Worm (Caenorhabditis elegans) whole organism, L4 larva: Measurements from ENCODE around the gene cyn-12.

ENCODE experiments used
- D1046.2 ChIP-seq: fragments of 200-800 bp; sonication (Bioruptor generic); IDR thresholded peaks from 2 replicates; pipeline ENCODE4 v1.3.6; 2022; ENCODE audit warnings: missing genetic modification characterization, missing compliant biosample characterization
- F44E2.7 ChIP-seq: fragments of 200-800 bp; sonication (Bioruptor generic); IDR thresholded peaks from 2 replicates; pipeline ENCODE4 v2.1.2; 2022; ENCODE audit warnings: missing genetic modification characterization, missing compliant biosample characterization
- F49E8.2 ChIP-seq: sonication (generic microtip); optimal IDR thresholded peaks from 2 replicates; lab custom pipeline; 2016; ENCODE audit warnings: missing compliant biosample characterization, mild to moderate bottlenecking, missing genetic modification characterization, borderline replicate concordance
- T20F7.1 ChIP-seq: fragments of 200-800 bp; sonication (Bioruptor generic); optimal IDR thresholded peaks from 2 replicates; lab custom pipeline; 2018; ENCODE audit warnings: mild to moderate bottlenecking, missing genetic modification characterization, missing compliant biosample characterization
- T26A8.4 ChIP-seq: fragments of 200-800 bp; sonication (Bioruptor generic); IDR thresholded peaks from 2 replicates; pipeline ENCODE4 v1.3.6; 2022; ENCODE audit warnings: missing genetic modification characterization, missing compliant biosample characterization
- Y48G9A.11 ChIP-seq: fragments of 200-800 bp; sonication (Bioruptor generic); IDR thresholded peaks from 2 replicates; pipeline ENCODE4 v1.3.6; 2022; ENCODE audit warnings: missing genetic modification reagents, missing genetic modification characterization, missing compliant biosample characterization
- Y5F2A.4 ChIP-seq: fragments of 200-800 bp; sonication (Bioruptor generic); optimal IDR thresholded peaks from 2 replicates; lab custom pipeline; 2018; ENCODE audit warnings: mild to moderate bottlenecking, missing genetic modification characterization, missing compliant biosample characterization
- ZK546.5 ChIP-seq, 2 experiments: sonication (generic microtip); optimal IDR thresholded peaks; 2 replicates each; lab custom pipeline; 2017; ENCODE audit warnings: missing biosample characterization in 2 of 2, missing genetic modification characterization in 2 of 2
- aha-1 ChIP-seq: fragments of 150-350 bp; peaks from one replicate; lab custom pipeline; 2014; ENCODE audit warnings: missing biosample characterization, missing genetic modification characterization
- aly-2 ChIP-seq: sonication (generic microtip); optimal IDR thresholded peaks from 2 replicates; lab custom pipeline; 2018; ENCODE audit warnings: missing biosample characterization, missing genetic modification characterization
- ama-1 ChIP-seq: fragments of 150-350 bp; optimal IDR thresholded peaks from 2 replicates; lab custom pipeline; 2014; ENCODE audit warnings: inconsistent platforms, mixed read lengths
- ceh-20 ChIP-seq: fragments of 200-800 bp; sonication (Bioruptor generic); IDR thresholded peaks from 2 replicates; pipeline ENCODE4 v1.3.6; 2022; ENCODE audit warnings: missing genetic modification reagents, missing genetic modification characterization, missing compliant biosample characterization
- ceh-28 ChIP-seq: fragments of 150-350 bp; optimal IDR thresholded peaks from 2 replicates; lab custom pipeline; 2014; ENCODE audit warnings: missing biosample characterization, missing genetic modification reagents, missing genetic modification characterization
- ceh-32 ChIP-seq: sonication (generic microtip); optimal IDR thresholded peaks from 2 replicates; lab custom pipeline; 2016; ENCODE audit warnings: mild to moderate bottlenecking, missing genetic modification characterization, missing compliant biosample characterization; ENCODE audit not compliant: poor library complexity
- ceh-62 ChIP-seq: sonication (generic microtip); optimal IDR thresholded peaks from 2 replicates; lab custom pipeline; 2017; ENCODE audit warnings: missing biosample characterization, missing genetic modification characterization
- ces-1 ChIP-seq: fragments of 150-350 bp; sonication (generic microtip); optimal IDR thresholded peaks from 4 replicates; lab custom pipeline; 2014; ENCODE audit warnings: missing biosample characterization, missing genetic modification reagents, missing genetic modification characterization
- cey-2 ChIP-seq: sonication (generic microtip); optimal IDR thresholded peaks from 3 replicates; lab custom pipeline; 2017; ENCODE audit warnings: missing genetic modification characterization, mild to moderate bottlenecking, missing compliant biosample characterization, antibody characterized with exemption, borderline replicate concordance; ENCODE audit not compliant: insufficient read depth
- daf-12 ChIP-seq: fragments of 150-350 bp; optimal IDR thresholded peaks from 2 replicates; lab custom pipeline; 2014; ENCODE audit warnings: missing biosample characterization, missing genetic modification reagents, missing genetic modification characterization
- daf-19 ChIP-seq: fragments of 200-800 bp; sonication (Bioruptor generic); conservative IDR thresholded peaks from 2 replicates; pipeline ENCODE4 v1.3.6; 2022; ENCODE audit warnings: missing genetic modification characterization, missing compliant biosample characterization
- daf-8 ChIP-seq: fragments of 200-800 bp; sonication (Bioruptor generic); IDR thresholded peaks from 2 replicates; pipeline ENCODE4 v1.3.6; 2022; ENCODE audit warnings: missing genetic modification characterization, missing compliant biosample characterization
- dmd-8 ChIP-seq: fragments of 200-800 bp; sonication (Bioruptor generic); IDR thresholded peaks from 2 replicates; pipeline ENCODE4 v1.3.6; 2022; ENCODE audit warnings: missing genetic modification characterization, missing compliant biosample characterization
- dve-1 ChIP-seq: sonication (generic microtip); optimal IDR thresholded peaks from 2 replicates; lab custom pipeline; 2017; ENCODE audit warnings: antibody characterized with exemption, mild to moderate bottlenecking, missing genetic modification characterization, missing compliant biosample characterization; ENCODE audit not compliant: insufficient read depth
- egl-27 ChIP-seq: sonication (generic microtip); optimal IDR thresholded peaks from 3 replicates; lab custom pipeline; 2017; ENCODE audit warnings: missing biosample characterization, missing genetic modification reagents, missing genetic modification characterization
- egl-43 ChIP-seq: fragments of 200-800 bp; sonication (Bioruptor generic); IDR thresholded peaks from 2 replicates; pipeline ENCODE4 v1.3.6; 2022; ENCODE audit warnings: missing genetic modification reagents, missing genetic modification characterization, missing compliant biosample characterization
- gei-8 ChIP-seq: fragments of 200-800 bp; sonication (Bioruptor generic); optimal IDR thresholded peaks from 2 replicates; lab custom pipeline; 2018; ENCODE audit warnings: mild to moderate bottlenecking, missing genetic modification characterization, missing compliant biosample characterization
- hif-1 ChIP-seq, 2 experiments: sonication (generic microtip); optimal IDR thresholded peaks; 2 replicates each; lab custom pipeline; 2016 to 2017; ENCODE audit warnings: missing compliant biosample characterization in 2 of 2, missing genetic modification characterization in 2 of 2, missing genetic modification reagents in 2 of 2, missing genotype in 2 of 2, mild to moderate bottlenecking in 1 of 2
- lin-1 ChIP-seq: fragments of 200-800 bp; sonication (Bioruptor generic); IDR thresholded peaks from 2 replicates; pipeline ENCODE4 v1.3.6; 2022; ENCODE audit warnings: missing genetic modification reagents, missing genetic modification characterization, missing compliant biosample characterization
- lin-15B ChIP-seq: fragments of 150-350 bp; sonication (generic microtip); optimal IDR thresholded peaks from 3 replicates; lab custom pipeline; 2014; ENCODE audit warnings: missing biosample characterization, missing genetic modification characterization
- lin-29 ChIP-seq: fragments of 200-800 bp; sonication (Bioruptor generic); IDR thresholded peaks from 2 replicates; pipeline ENCODE4 v1.3.6; 2022; ENCODE audit warnings: missing genetic modification reagents, missing genetic modification characterization, missing compliant biosample characterization
- lin-38 ChIP-seq: fragments of 200-800 bp; sonication (Bioruptor generic); IDR thresholded peaks from 2 replicates; pipeline ENCODE4 v1.3.6; 2022; ENCODE audit warnings: missing genetic modification reagents, missing genetic modification characterization, missing compliant biosample characterization
- lin-39 ChIP-seq: fragments of 150-350 bp; optimal IDR thresholded peaks from 2 replicates; lab custom pipeline; 2014; ENCODE audit warnings: missing biosample characterization, missing genetic modification reagents, missing genetic modification characterization
- lsy-2 ChIP-seq, 2 experiments: fragments of 150-350 bp in 1 of 2; sonication (generic microtip) in 1 of 2; optimal IDR thresholded peaks; 2 replicates each; lab custom pipeline; 2014 to 2017; ENCODE audit warnings: missing biosample characterization in 2 of 2, missing genetic modification characterization in 2 of 2
- mep-1 ChIP-seq: fragments of 150-350 bp; sonication (generic microtip); optimal IDR thresholded peaks from 3 replicates; lab custom pipeline; 2014; ENCODE audit warnings: missing biosample characterization, missing genetic modification characterization
- mes-2 ChIP-seq: sonication (generic microtip); optimal IDR thresholded peaks from 2 replicates; lab custom pipeline; 2016; ENCODE audit warnings: missing genotype, mild to moderate bottlenecking, missing genetic modification characterization, missing compliant biosample characterization; ENCODE audit not compliant: poor library complexity, severe bottlenecking
- mxl-2 ChIP-seq: fragments of 200-800 bp; sonication (Bioruptor generic); conservative IDR thresholded peaks from 2 replicates; pipeline ENCODE4 v1.3.6; 2022; ENCODE audit warnings: missing genetic modification reagents, missing genetic modification characterization, missing compliant biosample characterization
- mxl-3 ChIP-seq: fragments of 200-800 bp; sonication (Bioruptor generic); optimal IDR thresholded peaks from 2 replicates; lab custom pipeline; 2018; ENCODE audit warnings: mild to moderate bottlenecking, missing genetic modification characterization, missing compliant biosample characterization
- nhr-102 ChIP-seq: sonication (generic microtip); optimal IDR thresholded peaks from 2 replicates; lab custom pipeline; 2016; ENCODE audit warnings: mild to moderate bottlenecking, missing genetic modification characterization, moderate library complexity, missing compliant biosample characterization
- nhr-11 ChIP-seq: fragments of 150-350 bp; optimal IDR thresholded peaks from 2 replicates; lab custom pipeline; 2014; ENCODE audit warnings: missing biosample characterization, missing genetic modification characterization
- nhr-111 ChIP-seq: fragments of 200-800 bp; sonication (Bioruptor generic); optimal IDR thresholded peaks from 2 replicates; lab custom pipeline; 2018; ENCODE audit warnings: mild to moderate bottlenecking, missing genetic modification characterization, missing compliant biosample characterization
- nhr-48 ChIP-seq: sonication (generic microtip); optimal IDR thresholded peaks from 2 replicates; lab custom pipeline; 2016; ENCODE audit warnings: mild to moderate bottlenecking, missing genetic modification characterization, missing compliant biosample characterization
- php-3 ChIP-seq: fragments of 200-800 bp; sonication (Bioruptor generic); IDR thresholded peaks from 2 replicates; pipeline ENCODE4 v1.3.6; 2022; ENCODE audit warnings: missing genetic modification reagents, missing genetic modification characterization, missing compliant biosample characterization
- pqm-1 ChIP-seq: sonication (generic microtip); optimal IDR thresholded peaks from 2 replicates; lab custom pipeline; 2017; ENCODE audit warnings: missing biosample characterization, missing genetic modification characterization
- sdz-12 ChIP-seq: fragments of 200-800 bp; sonication (Bioruptor generic); optimal IDR thresholded peaks from 2 replicates; lab custom pipeline; 2018; ENCODE audit warnings: mild to moderate bottlenecking, missing genetic modification characterization, missing compliant biosample characterization
- snpc-1.2 ChIP-seq: fragments of 200-800 bp; sonication (Bioruptor generic); IDR thresholded peaks from 2 replicates; pipeline ENCODE4 v1.3.6; 2022; ENCODE audit warnings: missing genetic modification reagents, missing genetic modification characterization, missing compliant biosample characterization
- snpc-4 ChIP-seq: fragments of 150-350 bp; optimal IDR thresholded peaks from 2 replicates; lab custom pipeline; 2014; ENCODE audit warnings: missing biosample characterization, missing genetic modification characterization
- tag-97 ChIP-seq: fragments of 200-800 bp; sonication (Bioruptor generic); IDR thresholded peaks from 2 replicates; pipeline ENCODE4 v1.3.6; 2022; ENCODE audit warnings: missing genetic modification characterization, missing compliant biosample characterization
- unc-62 ChIP-seq, 3 experiments: fragments of 150-350 bp in 1 of 3; sonication (generic microtip); optimal IDR thresholded peaks in 2 of 3; peaks in 1 of 3; 1 replicate in 1 of 3; 2 replicates in 2 of 3; lab custom pipeline; 2014 to 2017; ENCODE audit warnings: missing biosample characterization in 3 of 3, missing genetic modification characterization in 3 of 3, missing genetic modification reagents in 3 of 3, missing genotype in 1 of 3
- vab-7 ChIP-seq: fragments of 200-800 bp; sonication (Bioruptor generic); IDR thresholded peaks from 2 replicates; pipeline ENCODE4 v1.3.6; 2022; ENCODE audit warnings: missing genetic modification reagents, missing genetic modification characterization, missing compliant biosample characterization
- zag-1 ChIP-seq: fragments of 150-350 bp; optimal IDR thresholded peaks from 2 replicates; lab custom pipeline; 2014; ENCODE audit warnings: missing biosample characterization, missing genetic modification characterization
- zip-11 ChIP-seq: fragments of 200-800 bp; sonication (Bioruptor generic); IDR thresholded peaks from 2 replicates; pipeline ENCODE4 v1.3.6; 2022; ENCODE audit warnings: missing genetic modification characterization, missing compliant biosample characterization
- ztf-11 ChIP-seq: fragments of 150-350 bp; optimal IDR thresholded peaks from 2 replicates; lab custom pipeline; 2014; ENCODE audit warnings: missing biosample characterization, missing genetic modification characterization

Gene cyn-12

DNA sequence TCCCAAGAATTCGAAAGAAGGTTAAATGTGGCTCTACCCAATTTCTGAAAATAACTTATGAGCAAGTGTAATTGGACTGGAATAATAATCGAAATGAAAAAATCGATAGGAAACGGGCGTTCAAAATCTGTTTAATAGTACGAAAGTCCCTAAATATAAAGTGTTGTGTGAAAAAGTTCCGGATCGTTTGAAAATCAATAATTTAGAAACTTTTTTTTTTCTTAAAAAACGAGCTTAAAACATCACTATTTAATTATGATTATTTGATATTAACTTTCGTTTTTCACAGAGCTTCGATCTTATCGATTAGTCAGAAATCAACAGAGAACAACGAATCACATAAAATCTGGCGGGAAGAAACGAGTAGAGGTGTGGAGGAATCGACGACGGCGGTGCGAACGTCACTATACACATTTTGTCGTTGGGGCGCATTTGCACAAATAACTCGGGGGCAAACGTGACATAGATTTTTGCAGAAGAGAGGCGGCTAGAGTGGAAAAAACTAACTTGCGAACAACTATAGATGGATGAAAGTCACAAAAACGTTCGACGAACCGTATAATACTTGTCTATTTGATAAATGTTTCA is 11.7 kb upstream of the cyn-12 start, which contains the start of gene hecd-1:
Gene hecd-1, minus strand, starts transcription at position 51 of the 588 bp plus-strand sequence.
- TF ChIP-seq ceh-32 (tag; lab: Kevin White, UChicago) (no peak), unc-62 (GFP tag; optimal IDR thresholded peaks at IDR 0.05 in 1 of 2; lab: Kevin White, UChicago) (no peak), unc-62 (tag; optimal IDR thresholded peaks at IDR 0.05; lab: Kevin White, UChicago) (no peak), aly-2 (tag; lab: Kevin White, UChicago) (no peak), mep-1 (tag; lab: Kevin White, UChicago) (peak; percentile 23), sdz-12 (GFP tag; lab: Kevin White, UChicago) (no peak), F44E2.7 (no peak), lin-38 (GFP tag; lab: Robert Waterston, UW) (peak; percentile 68), dve-1 (tag; lab: Kevin White, UChicago) (peak; percentile 16), Y5F2A.4 (GFP tag; lab: Kevin White, UChicago) (no peak), ces-1 (GFP tag; lab: Kevin White, UChicago) (no peak), mes-2 (tag; lab: Kevin White, UChicago) (peak; percentile 13), nhr-102 (tag; lab: Kevin White, UChicago) (no peak), tag-97 (GFP tag; lab: Robert Waterston, UW) (no peak), zag-1 (tag; lab: Kevin White, UChicago) (no peak), ztf-11 (tag; lab: Kevin White, UChicago) (no peak), cey-2 (no peak), egl-27 (tag; lab: Kevin White, UChicago) (no peak), zip-11 (GFP tag; lab: Robert Waterston, UW) (no peak), lsy-2 (tag; optimal IDR thresholded peaks at IDR 0.05; lab: Kevin White, UChicago) (peak in 1 of 2 experiments; percentile 56), aha-1 (tag; lab: Kevin White, UChicago) (peak; percentile 79), T26A8.4 (GFP tag; lab: Robert Waterston, UW) (no peak), lin-39 (tag; lab: Kevin White, UChicago) (no peak), nhr-11 (tag; lab: Kevin White, UChicago) (no peak), ceh-62 (no peak), mxl-3 (peak; percentile 37), nhr-48 (tag; lab: Kevin White, UChicago) (no peak), ceh-28 (no peak), ZK546.5 (tag; optimal IDR thresholded peaks at IDR 0.05; lab: Kevin White, UChicago) (no peak), lin-15B (tag; lab: Kevin White, UChicago) (no peak), dmd-8 (GFP tag; lab: Robert Waterston, UW) (no peak), daf-12 (tag; lab: Kevin White, UChicago) (no peak), ama-1 (lab: Kevin White, UChicago) (no peak), snpc-4 (no peak), daf-8 (GFP tag; lab: Robert Waterston, UW) (no peak), hif-1 (tag; optimal IDR thresholded peaks at IDR 0.05; lab: Kevin White, UChicago) (no peak), vab-7 (GFP tag; lab: Robert Waterston, UW) (no peak), gei-8 (no peak), lin-29 (GFP tag; lab: Robert Waterston, UW) (no peak), Y48G9A.11 (GFP tag; lab: Robert Waterston, UW) (no peak), snpc-1.2 (GFP tag; lab: Robert Waterston, UW) (no peak), mxl-2 (GFP tag; lab: Robert Waterston, UW) (no peak), D1046.2 (GFP tag; lab: Robert Waterston, UW) (no peak), pqm-1 (no peak), egl-43 (GFP tag; lab: Robert Waterston, UW) (no peak), F49E8.2 (tag; lab: Kevin White, UChicago) (no peak), ceh-20 (GFP tag; lab: Robert Waterston, UW) (no peak), daf-19 (GFP tag; lab: Robert Waterston, UW) (no peak), php-3 (GFP tag; lab: Robert Waterston, UW) (no peak), lin-1 (no peak), nhr-111 (GFP tag; lab: Kevin White, UChicago) (no peak), T20F7.1 (GFP tag; lab: Kevin White, UChicago) (no peak)
